Worm (Caenorhabditis elegans) whole organism, L4 larva: ENCODE measurements around the gene srd-19.

Experiments used
- T20F7.1 ChIP-seq: fragments of 200-800 bp; sonication (Bioruptor generic); optimal IDR thresholded peaks from 2 replicates; lab custom pipeline; 2018; ENCODE audit warnings: mild to moderate bottlenecking, missing genetic modification characterization, missing compliant biosample characterization
- ceh-82 ChIP-seq: sonication (generic microtip); optimal IDR thresholded peaks from 2 replicates; lab custom pipeline; 2017; ENCODE audit warnings: missing biosample characterization, missing genetic modification characterization
- ces-1 ChIP-seq: fragments of 150-350 bp; sonication (generic microtip); optimal IDR thresholded peaks from 4 replicates; lab custom pipeline; 2014; ENCODE audit warnings: missing biosample characterization, missing genetic modification reagents, missing genetic modification characterization
- fkh-10 ChIP-seq: fragments of 150-350 bp; optimal IDR thresholded peaks from 2 replicates; lab custom pipeline; 2014; ENCODE audit warnings: missing biosample characterization, missing genetic modification reagents, missing genetic modification characterization
- fos-1 ChIP-seq: fragments of 150-350 bp; optimal IDR thresholded peaks from 2 replicates; lab custom pipeline; 2014; ENCODE audit warnings: missing biosample characterization, missing genetic modification characterization
- mdt-29 ChIP-seq: fragments of 200-800 bp; sonication (Bioruptor generic); IDR thresholded peaks from 2 replicates; pipeline ENCODE4 v1.3.6; 2022; ENCODE audit warnings: missing genetic modification reagents, missing genetic modification characterization, missing compliant biosample characterization
- nhr-25 ChIP-seq: sonication (generic microtip); optimal IDR thresholded peaks from 2 replicates; lab custom pipeline; 2017; ENCODE audit warnings: missing genetic modification characterization, mild to moderate bottlenecking, missing compliant biosample characterization, antibody characterized with exemption, moderate library complexity, borderline replicate concordance; ENCODE audit not compliant: insufficient read depth
- saeg-2 ChIP-seq: fragments of 200-800 bp; sonication (Bioruptor generic); IDR thresholded peaks from 2 replicates; pipeline ENCODE4 v1.3.6; 2022; ENCODE audit warnings: missing genetic modification reagents, missing genetic modification characterization, missing compliant biosample characterization
- unc-62 ChIP-seq, 3 experiments: fragments of 150-350 bp in 1 of 3; sonication (generic microtip); optimal IDR thresholded peaks in 2 of 3; peaks in 1 of 3; 1 replicate in 1 of 3; 2 replicates in 2 of 3; lab custom pipeline; 2014 to 2017; ENCODE audit warnings: missing biosample characterization in 3 of 3, missing genetic modification characterization in 3 of 3, missing genetic modification reagents in 3 of 3, missing genotype in 1 of 3
- ztf-11 ChIP-seq: fragments of 150-350 bp; optimal IDR thresholded peaks from 2 replicates; lab custom pipeline; 2014; ENCODE audit warnings: missing biosample characterization, missing genetic modification characterization

DNA sequence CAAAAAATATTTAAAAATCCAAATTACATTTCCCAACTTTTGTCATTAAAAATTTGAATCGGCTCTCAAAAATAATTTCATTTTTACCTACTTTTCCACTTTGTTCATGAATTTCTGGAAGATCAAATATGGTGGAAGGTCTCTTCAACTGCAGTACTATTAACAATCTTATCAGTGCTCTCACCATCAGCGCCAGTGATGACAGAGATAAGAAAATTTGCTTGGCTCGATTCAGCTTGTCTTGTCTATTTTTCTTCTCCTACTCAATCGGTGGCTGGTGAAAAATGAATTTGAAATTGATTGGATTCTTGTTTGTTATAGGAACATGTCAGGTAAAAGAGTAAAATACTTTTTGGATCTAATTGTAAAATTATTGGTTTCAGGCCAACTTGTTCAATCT, 47.6 kb downstream of the srd-19 start, which contains the start of gene cpz-2:
- TF ChIP-seq saeg-2 (GFP tag; lab: Robert Waterston, UW) = no peak
- TF ChIP-seq ceh-82 = no peak
- TF ChIP-seq ztf-11 (tag; lab: Kevin White, UChicago) = no peak
- TF ChIP-seq unc-62 (GFP tag; optimal IDR thresholded peaks at IDR 0.05 in 1 of 2; lab: Kevin White, UChicago) = no peak
- no peak for TF ChIP-seq unc-62 (tag; optimal IDR thresholded peaks at IDR 0.05; lab: Kevin White, UChicago)
- TF ChIP-seq ces-1 = no peak
- no peak for TF ChIP-seq nhr-25 (tag; lab: Kevin White, UChicago)
- no peak for TF ChIP-seq mdt-29 (GFP tag; lab: Robert Waterston, UW)
- no peak for TF ChIP-seq fkh-10
- no peak for TF ChIP-seq T20F7.1 (GFP tag; lab: Kevin White, UChicago)
- TF ChIP-seq fos-1 (tag; lab: Kevin White, UChicago) = no peak
